Fruit fly (Drosophila melanogaster): Measurements from ENCODE around the gene X11Lbeta.

dm6 chrX:10588789-10589188 is 38.7 kb upstream of the X11Lbeta start, which contains the start of gene Rab9D:
- no peak for TF ChIP-seq h (optimal IDR thresholded peaks at IDR 0.05)
- no peak for TF ChIP-seq insv (optimal IDR thresholded peaks at IDR 0.05)
- no peak for TF ChIP-seq Sin3A (optimal IDR thresholded peaks at IDR 0.05)
- no peak for TF ChIP-seq ttk (optimal IDR thresholded peaks at IDR 0.05)
- TF ChIP-seq Myc (optimal IDR thresholded peaks at IDR 0.05), result no peak
- no peak for TF ChIP-seq psq (optimal IDR thresholded peaks at IDR 0.05)

Data from Kc167 (cell line).